Fruit fly (Drosophila melanogaster) whole organism, embryonic: ENCODE measurements around the gene CG8671.
A peak's percentile ranks its signal among the peaks of the same experiment; 100 is the strongest.

Source experiments
- ATbp ChIP-seq: fragments of 200-800 bp; sonication (Bioruptor generic); optimal IDR thresholded peaks from 2 replicates; lab custom pipeline; 2017; ENCODE audit warnings: missing biosample characterization, mild to moderate bottlenecking, missing genetic modification characterization, missing genetic modification reagents
- Atf3 ChIP-seq: fragments of 200-800 bp; sonication (Bioruptor generic); optimal IDR thresholded peaks from 3 replicates; lab custom pipeline; 2016; ENCODE audit warnings: missing biosample characterization, missing genetic modification characterization
- CG10462 ChIP-seq: fragments of 200-800 bp; sonication (Bioruptor generic); optimal IDR thresholded peaks from 2 replicates; lab custom pipeline; 2016; ENCODE audit warnings: missing biosample characterization, missing genetic modification characterization
- CG12744 ChIP-seq: fragments of 200-800 bp; sonication (Bioruptor generic); optimal IDR thresholded peaks from 2 replicates; lab custom pipeline; 2016; ENCODE audit warnings: missing biosample characterization, missing genetic modification characterization
- CG13894 ChIP-seq: fragments of 200-800 bp; sonication (Bioruptor generic); optimal IDR thresholded peaks from 3 replicates; lab custom pipeline; 2018; ENCODE audit warnings: missing biosample characterization, mild to moderate bottlenecking, missing genetic modification characterization, moderate library complexity
- CG15514 ChIP-seq: fragments of 200-800 bp; sonication (Bioruptor generic); optimal IDR thresholded peaks from 3 replicates; lab custom pipeline; 2017; ENCODE audit warnings: missing biosample characterization, missing genetic modification characterization, mild to moderate bottlenecking, moderate library complexity, missing genetic modification reagents
- CG15601 ChIP-seq: fragments of 200-800 bp; sonication (Bioruptor generic); optimal IDR thresholded peaks from 3 replicates; lab custom pipeline; 2019; ENCODE audit warnings: missing biosample characterization, mild to moderate bottlenecking, missing genetic modification characterization, moderate library complexity
- CG16863 ChIP-seq: fragments of 200-800 bp; sonication (Bioruptor generic); optimal IDR thresholded peaks from 3 replicates; lab custom pipeline; 2016; ENCODE audit warnings: missing biosample characterization, missing genetic modification characterization
- CG17385 ChIP-seq: fragments of 200-800 bp; sonication (Bioruptor generic); optimal IDR thresholded peaks from 3 replicates; lab custom pipeline; 2018; ENCODE audit warnings: missing biosample characterization, mild to moderate bottlenecking, missing genetic modification characterization
- CG2120 ChIP-seq: fragments of 200-800 bp; sonication (Bioruptor generic); optimal IDR thresholded peaks from 3 replicates; lab custom pipeline; 2016; ENCODE audit warnings: missing biosample characterization, missing genetic modification characterization
- CG2712 ChIP-seq: fragments of 200-800 bp; optimal IDR thresholded peaks from 3 replicates; lab custom pipeline; 2019; ENCODE audit warnings: missing biosample characterization, mild to moderate bottlenecking, missing genetic modification characterization, moderate library complexity
- CG34224 ChIP-seq: fragments of 200-800 bp; sonication (Bioruptor generic); IDR thresholded peaks from 3 replicates; pipeline ENCODE4 v1.3.6; 2022; ENCODE audit warnings: missing biosample characterization, missing genetic modification characterization; ENCODE audit not compliant: partially characterized antibody
- CG3995 ChIP-seq: fragments of 200-800 bp; sonication (Bioruptor generic); optimal IDR thresholded peaks from 3 replicates; lab custom pipeline; 2016; ENCODE audit warnings: missing biosample characterization, missing genetic modification characterization
- CG4854 ChIP-seq: fragments of 200-800 bp; sonication (Bioruptor generic); optimal IDR thresholded peaks from 2 replicates; lab custom pipeline; 2016; ENCODE audit warnings: missing biosample characterization, missing genetic modification characterization, inconsistent platforms
- CG5180 ChIP-seq: fragments of 200-800 bp; sonication (Bioruptor generic); optimal IDR thresholded peaks from 3 replicates; lab custom pipeline; 2017; ENCODE audit warnings: missing biosample characterization, missing genetic modification characterization, mild to moderate bottlenecking, moderate library complexity, missing genetic modification reagents
- CG7357 ChIP-seq: fragments of 200-800 bp; sonication (Bioruptor generic); IDR thresholded peaks from 3 replicates; pipeline ENCODE4 v1.3.6; 2022; ENCODE audit warnings: missing biosample characterization, missing genetic modification characterization
- CG9876 ChIP-seq: fragments of 200-800 bp; sonication (Bioruptor generic); optimal IDR thresholded peaks from 2 replicates; lab custom pipeline; 2016; ENCODE audit warnings: missing biosample characterization, missing genetic modification characterization
- Chrac-16 ChIP-seq: fragments of 200-800 bp; sonication (Bioruptor generic); optimal IDR thresholded peaks from 3 replicates; lab custom pipeline; 2016; ENCODE audit warnings: missing biosample characterization, missing genetic modification characterization
- ERR ChIP-seq: fragments of 200-800 bp; sonication (Bioruptor generic); optimal IDR thresholded peaks from 2 replicates; lab custom pipeline; 2016; ENCODE audit warnings: missing biosample characterization, missing genetic modification characterization
- Ets97D ChIP-seq: fragments of 200-800 bp; sonication (Bioruptor generic); optimal IDR thresholded peaks from 3 replicates; lab custom pipeline; 2016; ENCODE audit warnings: missing biosample characterization, missing genetic modification characterization
- Gug ChIP-seq: fragments of 200-800 bp; sonication (Bioruptor generic); IDR thresholded peaks from 4 replicates; pipeline ENCODE4 v1.3.6; 2022; ENCODE audit warnings: missing biosample characterization, missing genetic modification characterization
- HmgD ChIP-seq: fragments of 200-800 bp; sonication (Bioruptor generic); optimal IDR thresholded peaks from 3 replicates; lab custom pipeline; 2016; ENCODE audit warnings: missing biosample characterization, missing genetic modification characterization
- Hr39 ChIP-seq: fragments of >200 bp; optimal IDR thresholded peaks from 2 replicates; lab custom pipeline; 2017
- MBD-R2 ChIP-seq: fragments of 200-800 bp; sonication (Bioruptor generic); IDR thresholded peaks from 2 replicates; pipeline ENCODE4 v1.3.6; 2022; ENCODE audit warnings: missing biosample characterization, missing genetic modification characterization
- MTF-1 ChIP-seq: fragments of 200-800 bp; sonication (Bioruptor generic); optimal IDR thresholded peaks from 2 replicates; lab custom pipeline; 2018; ENCODE audit warnings: missing biosample characterization, mild to moderate bottlenecking, missing genetic modification characterization, borderline replicate concordance
- Med ChIP-seq: fragments of 200-800 bp; sonication (Bioruptor generic); peaks from one replicate; lab custom pipeline; 2016; ENCODE audit warnings: missing biosample characterization, missing genetic modification characterization, mild to moderate bottlenecking, inconsistent platforms, moderate library complexity
- Oli ChIP-seq: fragments of 200-800 bp; sonication (Bioruptor generic); optimal IDR thresholded peaks from 2 replicates; lab custom pipeline; 2018; ENCODE audit warnings: missing biosample characterization, mild to moderate bottlenecking, missing genetic modification characterization, moderate library complexity
- Spps ChIP-seq: fragments of 200-800 bp; sonication (Bioruptor generic); optimal IDR thresholded peaks from 2 replicates; lab custom pipeline; 2018; ENCODE audit warnings: missing biosample characterization, mild to moderate bottlenecking, missing genetic modification characterization
- Sry-δ ChIP-seq: fragments of 200-800 bp; sonication (Bioruptor generic); optimal IDR thresholded peaks from 2 replicates; lab custom pipeline; 2016; ENCODE audit warnings: missing biosample characterization, missing genetic modification characterization
- ato ChIP-seq: fragments of 200-800 bp; sonication (Bioruptor generic); IDR thresholded peaks from 2 replicates; pipeline ENCODE4 v1.3.6; 2022; ENCODE audit warnings: missing biosample characterization, missing genetic modification characterization; ENCODE audit not compliant: partially characterized antibody
- chif ChIP-seq, 2 experiments: fragments of 200-800 bp; sonication (Bioruptor generic); optimal IDR thresholded peaks; 3 replicates each; lab custom pipeline; 2016; ENCODE audit warnings: missing biosample characterization in 2 of 2, missing genetic modification characterization in 2 of 2
- chn ChIP-seq: fragments of 200-800 bp; sonication (Bioruptor generic); optimal IDR thresholded peaks from 2 replicates; lab custom pipeline; 2016; ENCODE audit warnings: missing biosample characterization, missing genetic modification characterization
- crc ChIP-seq: fragments of 200-800 bp; sonication (Bioruptor generic); optimal IDR thresholded peaks from 2 replicates; lab custom pipeline; 2016; ENCODE audit warnings: missing biosample characterization, missing genetic modification characterization
- ems ChIP-seq: fragments of 200-800 bp; sonication (Bioruptor generic); optimal IDR thresholded peaks from 3 replicates; lab custom pipeline; 2016; ENCODE audit warnings: missing biosample characterization, missing genetic modification characterization
- exex ChIP-seq: fragments of 200-800 bp; sonication (Bioruptor generic); optimal IDR thresholded peaks from 4 replicates; lab custom pipeline; 2018; ENCODE audit warnings: missing biosample characterization, mild to moderate bottlenecking, missing genetic modification characterization, moderate library complexity
- gfzf ChIP-seq: fragments of 200-800 bp; sonication (Bioruptor generic); optimal IDR thresholded peaks from 2 replicates; lab custom pipeline; 2016; ENCODE audit warnings: missing biosample characterization, mild to moderate bottlenecking, missing genetic modification characterization, moderate library complexity
- h ChIP-seq: fragments of >200 bp; optimal IDR thresholded peaks from 2 replicates; lab custom pipeline; 2017
- insv ChIP-seq, 2 experiments: fragments of 200-800 bp; sonication (Bioruptor generic); optimal IDR thresholded peaks; 3 replicates each; lab custom pipeline; 2016 to 2018; ENCODE audit warnings: missing biosample characterization in 2 of 2, missing genetic modification characterization in 2 of 2
- jumu ChIP-seq: fragments of 200-800 bp; sonication (Bioruptor generic); optimal IDR thresholded peaks from 3 replicates; lab custom pipeline; 2016; ENCODE audit warnings: missing biosample characterization, missing genetic modification characterization
- lilli ChIP-seq: fragments of 200-800 bp; sonication (Bioruptor generic); optimal IDR thresholded peaks from 3 replicates; lab custom pipeline; 2016; ENCODE audit warnings: missing biosample characterization, missing genetic modification characterization
- nerfin-2 ChIP-seq: fragments of 200-800 bp; sonication (Bioruptor generic); IDR thresholded peaks from 2 replicates; pipeline ENCODE4 v1.3.6; 2022; ENCODE audit warnings: missing biosample characterization, missing genetic modification characterization; ENCODE audit not compliant: partially characterized antibody
- nmo ChIP-seq: fragments of 200-800 bp; sonication (Bioruptor generic); optimal IDR thresholded peaks from 2 replicates; lab custom pipeline; 2018; ENCODE audit warnings: missing biosample characterization, mild to moderate bottlenecking, missing genetic modification characterization, moderate library complexity
- nom ChIP-seq: fragments of 200-800 bp; sonication (Bioruptor generic); optimal IDR thresholded peaks from 2 replicates; lab custom pipeline; 2017; ENCODE audit warnings: missing biosample characterization, missing genetic modification characterization, mild to moderate bottlenecking, moderate library complexity, missing genetic modification reagents
- onecut ChIP-seq: fragments of 200-800 bp; sonication (Bioruptor generic); IDR thresholded peaks from 2 replicates; pipeline ENCODE4 v1.3.6; 2022; ENCODE audit warnings: missing biosample characterization, missing genetic modification characterization
- phol ChIP-seq: fragments of 200-800 bp; sonication (Bioruptor generic); optimal IDR thresholded peaks from 3 replicates; lab custom pipeline; 2018; ENCODE audit warnings: missing biosample characterization, mild to moderate bottlenecking, missing genetic modification characterization, moderate library complexity
- pzg ChIP-seq: fragments of 200-800 bp; sonication (Bioruptor generic); optimal IDR thresholded peaks from 3 replicates; lab custom pipeline; 2018; ENCODE audit warnings: missing biosample characterization, mild to moderate bottlenecking, missing genetic modification characterization, moderate library complexity
- scrt ChIP-seq: fragments of 200-800 bp; sonication (Bioruptor generic); optimal IDR thresholded peaks from 2 replicates; lab custom pipeline; 2018; ENCODE audit warnings: missing biosample characterization, mild to moderate bottlenecking, missing genetic modification characterization, moderate library complexity
- sisA ChIP-seq: fragments of 200-800 bp; sonication (Bioruptor generic); IDR thresholded peaks from 2 replicates; pipeline ENCODE4 v1.3.6; 2022; ENCODE audit warnings: missing biosample characterization, missing genetic modification characterization
- sr ChIP-seq: fragments of 200-800 bp; sonication (Bioruptor generic); IDR thresholded peaks from 3 replicates; pipeline ENCODE4 v1.3.6; 2022; ENCODE audit warnings: missing biosample characterization, missing genetic modification characterization
- toy ChIP-seq: fragments of 200-800 bp; sonication (Bioruptor generic); IDR thresholded peaks from 2 replicates; pipeline ENCODE4 v1.3.6; 2022; ENCODE audit warnings: missing biosample characterization, missing genetic modification characterization
- tx ChIP-seq: fragments of 200-800 bp; sonication (Bioruptor generic); optimal IDR thresholded peaks from 2 replicates; lab custom pipeline; 2016; ENCODE audit warnings: missing biosample characterization, missing genetic modification characterization

CG8671 gene

DNA sequence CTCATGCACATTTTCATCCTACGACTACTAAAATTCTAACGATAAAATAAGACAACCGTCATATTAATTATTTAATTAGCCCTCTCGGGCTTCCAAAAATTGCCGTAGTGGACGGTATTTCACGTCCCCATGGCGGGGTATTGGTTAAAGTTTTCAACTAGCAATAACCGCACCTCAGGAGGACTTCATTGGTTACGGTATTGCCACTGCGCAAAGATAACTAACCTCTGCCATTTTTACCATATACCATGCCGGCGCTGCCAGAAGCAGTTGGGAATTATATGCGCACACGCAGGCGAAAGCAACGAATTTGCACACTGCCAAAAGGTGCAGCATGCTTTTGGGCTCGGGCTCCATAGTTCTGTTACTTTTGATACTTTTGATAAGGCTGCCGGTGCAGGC, 47.8 kb upstream of the CG8671 start (continued):
- TF ChIP-seq nom (no peak), sisA (GFP tag; lab: Robert Waterston, UW) (peak; percentile 22; the same call in 1 of the 2 replicates), Chrac-16 (GFP tag; lab: Kevin White, UChicago) (peak; percentile 37), h (lab: Kevin White, UChicago) (no peak), CG15601 (tag; lab: Kevin White, UChicago) (peak; percentile 19), CG13894 (peak; percentile 61), Spps (tag; lab: Kevin White, UChicago) (no peak), Sry-δ (GFP tag; lab: Kevin White, UChicago) (peak; percentile 17), scrt (no peak), CG2120 (peak; percentile 62), ATbp (GFP tag; lab: Kevin White, UChicago) (peak; percentile 13), Atf3 (GFP tag; lab: Kevin White, UChicago) (peak; percentile 3), CG4854 (GFP tag; lab: Kevin White, UChicago) (peak; percentile 48), gfzf (no peak), Hr39 (lab: Kevin White, UChicago) (no peak), nerfin-2 (GFP tag; lab: Robert Waterston, UW) (peak; percentile 21; the same call in 1 of the 2 replicates), MBD-R2 (GFP tag; lab: Robert Waterston, UW) (no peak; the same call in 1 of the 2 replicates), Ets97D (GFP tag; lab: Kevin White, UChicago) (peak; percentile 13), ato (GFP tag; lab: Robert Waterston, UW) (0 out of 2 replicates have a peak, but pooled peaks have one; percentile 52), chn (GFP tag; lab: Kevin White, UChicago) (peak; percentile 41), tx (GFP tag; lab: Kevin White, UChicago) (peak; percentile 15), onecut (GFP tag; lab: Robert Waterston, UW) (peak; percentile 47), insv (GFP tag; optimal IDR thresholded peaks at IDR 0.05; lab: Kevin White, UChicago) (peak in 1 of 2 experiments; percentile 0), CG17385 (GFP tag; lab: Kevin White, UChicago) (peak; percentile 32), Oli (no peak), CG2712 (tag; lab: Kevin White, UChicago) (no peak), pzg (GFP tag; lab: Kevin White, UChicago) (no peak), nmo (GFP tag; lab: Kevin White, UChicago) (peak; percentile 5), CG3995 (peak; percentile 53), CG15514 (GFP tag; lab: Kevin White, UChicago) (peak; percentile 36), ERR (peak; percentile 24), CG7357 (no peak), phol (tag; lab: Kevin White, UChicago) (no peak), Med (GFP tag; lab: Kevin White, UChicago) (peak; percentile 94), toy (GFP tag; lab: Robert Waterston, UW) (0 out of 2 replicates have a peak, but pooled peaks have one; percentile 11), MTF-1 (GFP tag; lab: Kevin White, UChicago) (peak; percentile 49), lilli (GFP tag; lab: Kevin White, UChicago) (peak; percentile 81), chif (GFP tag; optimal IDR thresholded peaks at IDR 0.05; lab: Kevin White, UChicago) (peak; percentile 3 to 54), CG34224 (GFP tag; lab: Robert Waterston, UW) (0 out of 3 replicates have a peak, but pooled peaks have one; percentile 37), exex (tag; lab: Kevin White, UChicago) (peak; percentile 60), CG16863 (GFP tag; lab: Kevin White, UChicago) (peak; percentile 31), Gug (GFP tag; lab: Robert Waterston, UW) (no peak; the same call in 3 of the 4 replicates), sr (no peak), ems (GFP tag; lab: Kevin White, UChicago) (peak; percentile 48), CG12744 (GFP tag; lab: Kevin White, UChicago) (peak; percentile 10), crc (GFP tag; lab: Kevin White, UChicago) (no peak), HmgD (GFP tag; lab: Kevin White, UChicago) (peak; percentile 19), CG5180 (GFP tag; lab: Kevin White, UChicago) (no peak), CG10462 (GFP tag; lab: Kevin White, UChicago) (no peak), jumu (GFP tag; lab: Kevin White, UChicago) (peak; percentile 43), CG9876 (peak; percentile 7)
